Fruit fly (Drosophila melanogaster) whole organism, embryonic: ENCODE data around the gene RabX4.

Source experiments
- CG10147 ChIP-seq: fragments of 200-800 bp; sonication (Bioruptor generic); optimal IDR thresholded peaks from 2 replicates; lab custom pipeline; 2019; ENCODE audit warnings: missing biosample characterization, mild to moderate bottlenecking, missing genetic modification characterization, moderate library complexity
- CG11456 ChIP-seq: fragments of 200-800 bp; sonication (Bioruptor generic); IDR thresholded peaks from 3 replicates; pipeline ENCODE4 v1.3.6; 2022; ENCODE audit warnings: missing biosample characterization, missing genetic modification characterization
- CG11696 ChIP-seq: fragments of 200-800 bp; sonication (Bioruptor generic); IDR thresholded peaks from 2 replicates; pipeline ENCODE4 v1.3.6; 2022; ENCODE audit warnings: missing biosample characterization, missing genetic modification characterization
- CG12104 ChIP-seq: fragments of 200-800 bp; sonication (Bioruptor generic); optimal IDR thresholded peaks from 3 replicates; lab custom pipeline; 2016; ENCODE audit warnings: missing biosample characterization, missing genetic modification characterization
- CG12659 ChIP-seq: fragments of 200-800 bp; sonication (Bioruptor generic); optimal IDR thresholded peaks from 3 replicates; lab custom pipeline; 2017; ENCODE audit warnings: mild to moderate bottlenecking, missing biosample characterization, missing genetic modification reagents, missing genetic modification characterization
- CG12942 ChIP-seq: fragments of 200-800 bp; sonication (Bioruptor generic); optimal IDR thresholded peaks from 3 replicates; lab custom pipeline; 2016; ENCODE audit warnings: missing biosample characterization, missing genetic modification characterization
- CG13894 ChIP-seq: fragments of 200-800 bp; sonication (Bioruptor generic); optimal IDR thresholded peaks from 3 replicates; lab custom pipeline; 2018; ENCODE audit warnings: missing biosample characterization, mild to moderate bottlenecking, missing genetic modification characterization, moderate library complexity
- CG14441 ChIP-seq: fragments of 200-800 bp; sonication (Bioruptor generic); IDR thresholded peaks from 2 replicates; pipeline ENCODE4 v1.3.6; 2022; ENCODE audit warnings: missing biosample characterization, missing genetic modification characterization
- CG15073 ChIP-seq: fragments of 200-800 bp; sonication (Bioruptor generic); optimal IDR thresholded peaks from 2 replicates; lab custom pipeline; 2016; ENCODE audit warnings: missing biosample characterization, missing genetic modification characterization
- CG15269 ChIP-seq: fragments of 200-800 bp; sonication (Bioruptor generic); optimal IDR thresholded peaks from 2 replicates; lab custom pipeline; 2018; ENCODE audit warnings: missing biosample characterization, mild to moderate bottlenecking, missing genetic modification characterization, moderate library complexity
- CG15601 ChIP-seq: fragments of 200-800 bp; sonication (Bioruptor generic); optimal IDR thresholded peaks from 3 replicates; lab custom pipeline; 2019; ENCODE audit warnings: missing biosample characterization, mild to moderate bottlenecking, missing genetic modification characterization, moderate library complexity
- CG1602 ChIP-seq: fragments of 200-800 bp; sonication (Bioruptor generic); optimal IDR thresholded peaks from 3 replicates; lab custom pipeline; 2016; ENCODE audit warnings: missing biosample characterization, missing genetic modification characterization
- CG1603 ChIP-seq: fragments of 200-800 bp; sonication (Bioruptor generic); optimal IDR thresholded peaks from 2 replicates; lab custom pipeline; 2019; ENCODE audit warnings: missing biosample characterization, mild to moderate bottlenecking, missing genetic modification characterization, moderate library complexity
- CG17328 ChIP-seq: fragments of 200-800 bp; sonication (Bioruptor generic); IDR thresholded peaks from 2 replicates; pipeline ENCODE4 v1.3.6; 2022; ENCODE audit warnings: missing biosample characterization, missing genetic modification characterization
- CG17802 ChIP-seq: fragments of 200-800 bp; sonication (Bioruptor generic); optimal IDR thresholded peaks from 2 replicates; lab custom pipeline; 2018; ENCODE audit warnings: missing biosample characterization, mild to moderate bottlenecking, missing genetic modification characterization, moderate library complexity
- CG2120 ChIP-seq: fragments of 200-800 bp; sonication (Bioruptor generic); optimal IDR thresholded peaks from 3 replicates; lab custom pipeline; 2016; ENCODE audit warnings: missing biosample characterization, missing genetic modification characterization
- CG2875 ChIP-seq: fragments of 200-800 bp; sonication (Bioruptor generic); optimal IDR thresholded peaks from 2 replicates; lab custom pipeline; 2017; ENCODE audit warnings: missing biosample characterization, mild to moderate bottlenecking, missing genetic modification characterization, missing genetic modification reagents
- CG32767 ChIP-seq: fragments of 200-800 bp; sonication (Bioruptor generic); IDR thresholded peaks from 2 replicates; pipeline ENCODE4 v1.3.6; 2022; ENCODE audit warnings: missing biosample characterization, missing genetic modification characterization
- CG34422 ChIP-seq: fragments of 200-800 bp; sonication (Bioruptor generic); IDR thresholded peaks from 3 replicates; pipeline ENCODE4 v1.3.6; 2022; ENCODE audit warnings: missing biosample characterization, missing genetic modification characterization
- CG3847 ChIP-seq: fragments of 200-800 bp; sonication (Bioruptor generic); IDR thresholded peaks from 2 replicates; pipeline ENCODE4 v1.3.6; 2022; ENCODE audit warnings: missing biosample characterization, missing genetic modification characterization
- CG4360 ChIP-seq: fragments of 200-800 bp; sonication (Bioruptor generic); IDR thresholded peaks from 2 replicates; pipeline ENCODE4 v1.3.6; 2022; ENCODE audit warnings: missing biosample characterization, missing genetic modification characterization
- CG5180 ChIP-seq: fragments of 200-800 bp; sonication (Bioruptor generic); optimal IDR thresholded peaks from 3 replicates; lab custom pipeline; 2017; ENCODE audit warnings: missing biosample characterization, missing genetic modification characterization, mild to moderate bottlenecking, moderate library complexity, missing genetic modification reagents
- CG6854 ChIP-seq: fragments of 200-800 bp; sonication (Bioruptor generic); optimal IDR thresholded peaks from 3 replicates; lab custom pipeline; 2017; ENCODE audit warnings: missing biosample characterization, mild to moderate bottlenecking, missing genetic modification characterization
- CG7987 ChIP-seq: fragments of 200-800 bp; sonication (Bioruptor generic); optimal IDR thresholded peaks from 2 replicates; lab custom pipeline; 2018; ENCODE audit warnings: missing biosample characterization, mild to moderate bottlenecking, missing genetic modification characterization, moderate library complexity
- CG8281 ChIP-seq: fragments of 200-800 bp; sonication (Bioruptor generic); optimal IDR thresholded peaks from 2 replicates; lab custom pipeline; 2018; ENCODE audit warnings: missing biosample characterization, mild to moderate bottlenecking, missing genetic modification characterization, moderate library complexity
- CG8290 ChIP-seq, 3 experiments: fragments of 200-800 bp; sonication (Bioruptor generic); optimal IDR thresholded peaks; 2 replicates each; lab custom pipeline; 2016 to 2019; ENCODE audit warnings: missing biosample characterization in 3 of 3, missing genetic modification characterization in 3 of 3, mild to moderate bottlenecking in 2 of 3, moderate library complexity in 1 of 3
- Gug ChIP-seq: fragments of 200-800 bp; sonication (Bioruptor generic); IDR thresholded peaks from 4 replicates; pipeline ENCODE4 v1.3.6; 2022; ENCODE audit warnings: missing biosample characterization, missing genetic modification characterization
- Hr3 ChIP-seq: fragments of 200-800 bp; sonication (Bioruptor generic); optimal IDR thresholded peaks from 3 replicates; lab custom pipeline; 2016; ENCODE audit warnings: missing biosample characterization, missing genetic modification characterization
- Med ChIP-seq: fragments of 200-800 bp; sonication (Bioruptor generic); peaks from one replicate; lab custom pipeline; 2016; ENCODE audit warnings: missing biosample characterization, missing genetic modification characterization, mild to moderate bottlenecking, inconsistent platforms, moderate library complexity
- Pdp1 ChIP-seq, 2 experiments: fragments of 200-800 bp; sonication (Bioruptor generic); optimal IDR thresholded peaks; 3 replicates each; lab custom pipeline; 2016; ENCODE audit warnings: missing biosample characterization in 2 of 2, missing genetic modification characterization in 2 of 2, mild to moderate bottlenecking in 1 of 2, moderate library complexity in 1 of 2
- Poxn ChIP-seq: fragments of 200-800 bp; sonication (Bioruptor generic); IDR thresholded peaks from 2 replicates; pipeline ENCODE4 v1.3.6; 2022; ENCODE audit warnings: missing biosample characterization, missing genetic modification characterization
- aop ChIP-seq: fragments of 200-800 bp; sonication (Bioruptor generic); IDR thresholded peaks from 2 replicates; pipeline ENCODE4 v1.3.6; 2022; ENCODE audit warnings: missing biosample characterization, missing genetic modification characterization
- az2 ChIP-seq: fragments of 200-800 bp; sonication (Bioruptor generic); optimal IDR thresholded peaks from 3 replicates; lab custom pipeline; 2016; ENCODE audit warnings: missing biosample characterization, missing genetic modification characterization
- btn ChIP-seq: fragments of 200-800 bp; sonication (Bioruptor generic); optimal IDR thresholded peaks from 2 replicates; lab custom pipeline; 2016; ENCODE audit warnings: missing biosample characterization, missing genetic modification characterization
- cas ChIP-seq: fragments of 200-800 bp; sonication (Bioruptor generic); IDR thresholded peaks from 2 replicates; pipeline ENCODE4 v1.3.6; 2022; ENCODE audit warnings: missing biosample characterization, missing genetic modification characterization
- danr ChIP-seq: fragments of 200-800 bp; sonication (Bioruptor generic); IDR thresholded peaks from 2 replicates; pipeline ENCODE4 v1.3.6; 2022; ENCODE audit warnings: missing biosample characterization, missing genetic modification characterization
- esg ChIP-seq: fragments of 200-800 bp; sonication (Bioruptor generic); conservative IDR thresholded peaks from 2 replicates; pipeline ENCODE4 v1.3.6; 2022; ENCODE audit warnings: missing biosample characterization, missing genetic modification characterization
- exex ChIP-seq: fragments of 200-800 bp; sonication (Bioruptor generic); optimal IDR thresholded peaks from 4 replicates; lab custom pipeline; 2018; ENCODE audit warnings: missing biosample characterization, mild to moderate bottlenecking, missing genetic modification characterization, moderate library complexity
- gro ChIP-seq: fragments of 200-800 bp; sonication (Bioruptor generic); optimal IDR thresholded peaks from 2 replicates; lab custom pipeline; 2016; ENCODE audit warnings: missing biosample characterization, missing genetic modification characterization
- gsb-n ChIP-seq: fragments of 200-800 bp; sonication (Bioruptor generic); optimal IDR thresholded peaks from 3 replicates; lab custom pipeline; 2018; ENCODE audit warnings: missing biosample characterization, mild to moderate bottlenecking, missing genetic modification characterization
- gt ChIP-seq: fragments of 200-800 bp; sonication (Bioruptor generic); IDR thresholded peaks from 2 replicates; pipeline ENCODE4 v1.3.6; 2022; ENCODE audit warnings: missing biosample characterization, missing genetic modification characterization
- knrl ChIP-seq: fragments of 200-800 bp; sonication (Bioruptor generic); IDR thresholded peaks from 3 replicates; pipeline ENCODE4 v1.3.6; 2022; ENCODE audit warnings: missing biosample characterization, missing genetic modification characterization; ENCODE audit not compliant: partially characterized antibody
- lab ChIP-seq: fragments of 200-800 bp; sonication (Bioruptor generic); optimal IDR thresholded peaks from 3 replicates; lab custom pipeline; 2017; ENCODE audit warnings: missing biosample characterization, missing genetic modification characterization, mild to moderate bottlenecking, moderate library complexity, missing genetic modification reagents
- lmd ChIP-seq: fragments of 200-800 bp; sonication (Bioruptor generic); IDR thresholded peaks from 2 replicates; pipeline ENCODE4 v1.3.6; 2022; ENCODE audit warnings: missing biosample characterization, missing genetic modification characterization
- pum ChIP-seq: fragments of 200-800 bp; sonication (Bioruptor generic); optimal IDR thresholded peaks from 2 replicates; lab custom pipeline; 2016; ENCODE audit warnings: missing biosample characterization, missing genetic modification characterization
- slp2 ChIP-seq: fragments of 200-800 bp; sonication (Bioruptor generic); optimal IDR thresholded peaks from 2 replicates; lab custom pipeline; 2016; ENCODE audit warnings: missing biosample characterization, missing genetic modification characterization
- trh ChIP-seq: fragments of 200-800 bp; sonication (Bioruptor generic); optimal IDR thresholded peaks from 2 replicates; lab custom pipeline; 2016; ENCODE audit warnings: missing biosample characterization, missing genetic modification characterization
- yki ChIP-seq: fragments of >200 bp; optimal IDR thresholded peaks from 3 replicates; lab custom pipeline; 2018
- zen2 ChIP-seq: fragments of 200-800 bp; sonication (Bioruptor generic); IDR thresholded peaks from 3 replicates; pipeline ENCODE4 v1.3.6; 2022; ENCODE audit warnings: missing biosample characterization, missing genetic modification characterization; ENCODE audit not compliant: partially characterized antibody

RabX4 gene

DNA sequence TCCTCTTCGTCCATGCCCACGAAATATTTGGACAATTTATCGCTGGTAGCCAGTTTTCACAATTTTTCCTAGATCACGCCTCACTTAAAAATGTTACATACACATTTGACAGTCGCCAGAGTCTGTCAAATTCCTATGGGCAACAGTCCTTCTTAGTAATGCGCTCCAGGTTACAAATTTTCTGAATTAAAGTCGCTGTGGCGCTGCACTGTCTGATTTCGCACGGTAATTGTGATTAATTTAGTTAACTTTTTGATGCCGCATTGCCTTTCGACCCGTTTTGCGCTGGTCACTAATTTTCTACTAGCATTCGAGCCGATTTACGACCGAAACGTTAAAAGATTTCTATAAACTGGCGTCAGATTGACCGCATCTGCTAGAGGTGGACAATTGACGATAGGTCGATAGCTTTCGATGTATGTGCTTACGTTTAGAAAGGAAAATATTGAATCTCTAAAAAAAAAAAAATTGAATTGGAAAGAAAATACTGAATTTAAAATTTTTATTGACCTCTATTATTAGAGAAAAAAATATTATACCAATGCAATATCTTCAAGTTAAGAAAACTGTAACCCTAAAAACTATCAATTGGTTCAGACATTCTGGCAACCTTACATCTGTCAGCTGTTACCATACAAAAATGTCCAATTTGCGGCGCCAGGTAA, 14.4 kb downstream of the RabX4 start, which contains the start of the genes lili and CG34150 (continued):
- TF ChIP-seq CG11696 (no peak), danr (no peak), btn (GFP tag; lab: Kevin White, UChicago) (no peak), CG32767 (GFP tag; lab: Robert Waterston, UW) (peak; percentile 73; the same call in 1 of the 2 replicates), zen2 (GFP tag; lab: Robert Waterston, UW) (no peak; the same call in 2 of the 3 replicates), gro (GFP tag; lab: Kevin White, UChicago) (peak; percentile 81), cas (GFP tag; lab: Robert Waterston, UW) (0 out of 2 replicates have a peak, but pooled peaks have one; percentile 45), CG34422 (peak; percentile 78), esg (GFP tag; lab: Robert Waterston, UW) (peak; percentile 64), Gug (GFP tag; lab: Robert Waterston, UW) (peak; percentile 57; the same call in 3 of the 4 replicates), CG12659 (peak; percentile 80), yki (no peak), gt (no peak), CG13894 (tag; lab: Kevin White, UChicago) (peak; percentile 80), CG2875 (no peak), CG8290 (GFP tag; optimal IDR thresholded peaks at IDR 0.05; lab: Kevin White, UChicago) (peak; percentile 90), CG8290 (tag; optimal IDR thresholded peaks at IDR 0.05; lab: Kevin White, UChicago) (peak; percentile 19 to 21), Poxn (no peak), CG15269 (tag; lab: Kevin White, UChicago) (peak; percentile 81), CG5180 (GFP tag; lab: Kevin White, UChicago) (no peak), CG3847 (GFP tag; lab: Robert Waterston, UW) (peak; percentile 89), lab (GFP tag; lab: Kevin White, UChicago) (peak; percentile 71), CG8281 (tag; lab: Kevin White, UChicago) (peak; percentile 36), gsb-n (tag; lab: Kevin White, UChicago) (peak; percentile 43), CG12104 (GFP tag; lab: Kevin White, UChicago) (peak; percentile 52), CG15601 (peak; percentile 84), aop (GFP tag; lab: Robert Waterston, UW) (no peak), CG7987 (peak; percentile 36), az2 (GFP tag; lab: Kevin White, UChicago) (peak; percentile 80), CG15073 (GFP tag; lab: Kevin White, UChicago) (no peak), trh (GFP tag; lab: Kevin White, UChicago) (peak; percentile 26), CG1602 (GFP tag; lab: Kevin White, UChicago) (peak; percentile 70), CG17328 (peak; percentile 62), Pdp1 (GFP tag; optimal IDR thresholded peaks at IDR 0.05; lab: Kevin White, UChicago) (peak; percentile 65 to 66), CG17802 (tag; lab: Kevin White, UChicago) (no peak), lmd (GFP tag; lab: Robert Waterston, UW) (peak; percentile 61; the same call in 1 of the 2 replicates), Med (GFP tag; lab: Kevin White, UChicago) (peak; percentile 96), CG1603 (tag; lab: Kevin White, UChicago) (peak; percentile 3), CG12942 (GFP tag; lab: Kevin White, UChicago) (peak; percentile 74), slp2 (GFP tag; lab: Kevin White, UChicago) (peak; percentile 29), CG6854 (GFP tag; lab: Kevin White, UChicago) (no peak), CG4360 (no peak), CG2120 (GFP tag; lab: Kevin White, UChicago) (peak; percentile 91), knrl (peak; percentile 85), CG11456 (peak; percentile 77; the same call in 2 of the 3 replicates), exex (tag; lab: Kevin White, UChicago) (no peak), CG14441 (GFP tag; lab: Robert Waterston, UW) (peak; percentile 62; the same call in 1 of the 2 replicates), pum (GFP tag; lab: Kevin White, UChicago) (peak; percentile 61), CG10147 (GFP tag; lab: Kevin White, UChicago) (peak; percentile 70), Hr3 (GFP tag; lab: Kevin White, UChicago) (peak; percentile 74)
